Worm (Caenorhabditis elegans) whole organism, L2 larva: Measurements from ENCODE around the gene phat-6.

Experiments used
- F13H6.1 ChIP-seq: sonication (generic microtip); optimal IDR thresholded peaks from 2 replicates; lab custom pipeline; 2016; ENCODE audit warnings: missing genetic modification characterization, missing compliant biosample characterization
- ZK546.5 ChIP-seq: sonication (generic microtip); optimal IDR thresholded peaks from 2 replicates; lab custom pipeline; 2017; ENCODE audit warnings: missing biosample characterization, missing genetic modification characterization
- alr-1 ChIP-seq: fragments of 150-350 bp; optimal IDR thresholded peaks from 2 replicates; lab custom pipeline; 2014; ENCODE audit warnings: missing biosample characterization, missing genetic modification characterization
- blmp-1 ChIP-seq: sonication (generic microtip); optimal IDR thresholded peaks from 2 replicates; lab custom pipeline; 2017; ENCODE audit warnings: missing genetic modification characterization, mild to moderate bottlenecking, missing compliant biosample characterization, antibody characterized with exemption, moderate library complexity; ENCODE audit not compliant: insufficient read depth
- ceh-16 ChIP-seq: fragments of 150-350 bp; optimal IDR thresholded peaks from 2 replicates; lab custom pipeline; 2014; ENCODE audit warnings: missing biosample characterization, missing genetic modification characterization
- crh-2 ChIP-seq: sonication (generic microtip); optimal IDR thresholded peaks from 2 replicates; lab custom pipeline; 2017; ENCODE audit warnings: missing biosample characterization, missing genetic modification characterization
- dmd-4 ChIP-seq: sonication (generic microtip); optimal IDR thresholded peaks from 2 replicates; lab custom pipeline; 2017; ENCODE audit warnings: missing biosample characterization, missing genetic modification characterization
- elt-3 ChIP-seq: sonication (generic microtip); optimal IDR thresholded peaks from 2 replicates; lab custom pipeline; 2017; ENCODE audit warnings: missing biosample characterization, missing genetic modification characterization
- fos-1 ChIP-seq: fragments of 150-350 bp; optimal IDR thresholded peaks from 2 replicates; lab custom pipeline; 2014; ENCODE audit warnings: missing biosample characterization, missing genetic modification characterization
- gmeb-1 ChIP-seq: fragments of 150-350 bp; optimal IDR thresholded peaks from 2 replicates; lab custom pipeline; 2014; ENCODE audit warnings: missing biosample characterization, missing genetic modification characterization
- lin-13 ChIP-seq: fragments of 150-350 bp; optimal IDR thresholded peaks from 2 replicates; lab custom pipeline; 2014; ENCODE audit warnings: missing biosample characterization, missing genetic modification reagents, missing genetic modification characterization
- lin-39 ChIP-seq: fragments of 150-350 bp; optimal IDR thresholded peaks from 2 replicates; lab custom pipeline; 2014; ENCODE audit warnings: missing biosample characterization, missing genetic modification reagents, missing genetic modification characterization
- lsy-2 ChIP-seq, 2 experiments: fragments of 150-350 bp in 1 of 2; sonication (generic microtip) in 1 of 2; optimal IDR thresholded peaks; 2 replicates each; lab custom pipeline; 2014 to 2017; ENCODE audit warnings: missing biosample characterization in 2 of 2, missing genetic modification characterization in 2 of 2
- mbf-1 ChIP-seq: sonication (generic microtip); optimal IDR thresholded peaks from 2 replicates; lab custom pipeline; 2017; ENCODE audit warnings: missing biosample characterization, missing genetic modification characterization
- mdl-1 ChIP-seq, 2 experiments: fragments of 150-350 bp in 1 of 2; sonication (generic microtip) in 1 of 2; optimal IDR thresholded peaks; 2 replicates each; lab custom pipeline; 2017; ENCODE audit warnings: missing biosample characterization in 2 of 2, missing genetic modification characterization in 2 of 2
- nhr-11 ChIP-seq: fragments of 150-350 bp; optimal IDR thresholded peaks from 2 replicates; lab custom pipeline; 2014; ENCODE audit warnings: missing biosample characterization, missing genetic modification characterization
- nhr-12 ChIP-seq: fragments of 150-350 bp; optimal IDR thresholded peaks from 2 replicates; lab custom pipeline; 2014; ENCODE audit warnings: missing biosample characterization, missing genetic modification characterization
- nhr-21 ChIP-seq: fragments of 150-350 bp; optimal IDR thresholded peaks from 2 replicates; lab custom pipeline; 2014; ENCODE audit warnings: missing biosample characterization, missing genetic modification characterization
- nhr-23 ChIP-seq: fragments of 150-350 bp; optimal IDR thresholded peaks from 2 replicates; lab custom pipeline; 2014; ENCODE audit warnings: missing biosample characterization, missing genetic modification reagents, missing genetic modification characterization
- nhr-25 ChIP-seq: fragments of 150-350 bp; sonication (generic microtip); optimal IDR thresholded peaks from 3 replicates; lab custom pipeline; 2014; ENCODE audit warnings: missing biosample characterization, missing genetic modification characterization
- nhr-6 ChIP-seq: fragments of 150-350 bp; optimal IDR thresholded peaks from 2 replicates; lab custom pipeline; 2014; ENCODE audit warnings: missing biosample characterization, missing genetic modification characterization
- nhr-77 ChIP-seq: fragments of 150-350 bp; optimal IDR thresholded peaks from 2 replicates; lab custom pipeline; 2014; ENCODE audit warnings: missing biosample characterization, missing genetic modification characterization
- sem-4 ChIP-seq: fragments of 150-350 bp; optimal IDR thresholded peaks from 2 replicates; lab custom pipeline; 2014; ENCODE audit warnings: missing biosample characterization, missing genetic modification reagents, missing genetic modification characterization
- sma-3 ChIP-seq: sonication (generic microtip); optimal IDR thresholded peaks from 2 replicates; lab custom pipeline; 2016; ENCODE audit warnings: missing genetic modification reagents, missing genetic modification characterization, missing compliant biosample characterization
- sma-9 ChIP-seq, 2 experiments: fragments of 150-350 bp in 1 of 2; sonication (generic microtip) in 1 of 2; optimal IDR thresholded peaks; 2 replicates each; lab custom pipeline; 2014 to 2016; ENCODE audit warnings: missing genetic modification characterization in 2 of 2, mild to moderate bottlenecking in 1 of 2, missing biosample characterization in 1 of 2, missing compliant biosample characterization in 1 of 2, missing genetic modification reagents in 1 of 2, moderate library complexity in 1 of 2
- snpc-4 ChIP-seq: fragments of 150-350 bp; optimal IDR thresholded peaks from 2 replicates; lab custom pipeline; 2014; ENCODE audit warnings: missing biosample characterization, missing genetic modification characterization
- unc-39 ChIP-seq: fragments of 150-350 bp; optimal IDR thresholded peaks from 2 replicates; lab custom pipeline; 2014; ENCODE audit warnings: missing biosample characterization, missing genetic modification characterization
- unc-55 ChIP-seq: fragments of 150-350 bp; sonication (generic microtip); optimal IDR thresholded peaks from 3 replicates; lab custom pipeline; 2014; ENCODE audit warnings: missing biosample characterization, missing genetic modification reagents, missing genetic modification characterization
- unc-62 ChIP-seq: fragments of 150-350 bp; optimal IDR thresholded peaks from 2 replicates; lab custom pipeline; 2014; ENCODE audit warnings: missing biosample characterization, missing genetic modification reagents, missing genetic modification characterization
- ztf-1 ChIP-seq: fragments of 200-800 bp; sonication (Bioruptor generic); conservative IDR thresholded peaks from 2 replicates; pipeline ENCODE4 v1.3.6; 2022; ENCODE audit warnings: missing genetic modification characterization, missing compliant biosample characterization

The phat-6 gene

ce11 chrX:15160923-15161322 is 33.3 kb downstream of the phat-6 start:
- TF ChIP-seq ztf-1 (GFP tag; lab: Robert Waterston, UW) (no peak), nhr-25 (tag; lab: Kevin White, UChicago) (peak; percentile 70)

DNA sequence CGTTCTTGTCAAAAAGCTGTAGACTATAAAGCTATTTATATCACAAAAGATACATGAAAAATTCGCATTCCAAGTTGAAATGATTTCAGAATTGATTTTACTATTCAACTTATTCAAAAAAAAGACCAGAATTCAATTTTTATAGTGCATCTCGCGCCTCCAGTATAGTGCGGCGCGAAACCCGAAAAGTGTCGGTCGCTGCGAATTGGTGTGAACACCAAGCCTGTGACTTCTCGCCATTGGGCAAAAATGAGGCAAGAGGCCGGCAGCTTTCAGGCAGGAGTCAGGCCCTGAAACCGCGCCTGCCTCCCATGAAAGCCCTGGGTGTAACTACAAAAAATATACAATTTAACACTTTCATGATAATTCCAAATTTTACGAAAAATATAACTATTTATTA is 34.8 kb downstream of the phat-6 start:
- peak; percentile 76 for TF ChIP-seq snpc-4 (tag; lab: Kevin White, UChicago)
- no peak for TF ChIP-seq crh-2 (tag; lab: Kevin White, UChicago)
- TF ChIP-seq, all 48 proteins: peak for 1

DNA sequence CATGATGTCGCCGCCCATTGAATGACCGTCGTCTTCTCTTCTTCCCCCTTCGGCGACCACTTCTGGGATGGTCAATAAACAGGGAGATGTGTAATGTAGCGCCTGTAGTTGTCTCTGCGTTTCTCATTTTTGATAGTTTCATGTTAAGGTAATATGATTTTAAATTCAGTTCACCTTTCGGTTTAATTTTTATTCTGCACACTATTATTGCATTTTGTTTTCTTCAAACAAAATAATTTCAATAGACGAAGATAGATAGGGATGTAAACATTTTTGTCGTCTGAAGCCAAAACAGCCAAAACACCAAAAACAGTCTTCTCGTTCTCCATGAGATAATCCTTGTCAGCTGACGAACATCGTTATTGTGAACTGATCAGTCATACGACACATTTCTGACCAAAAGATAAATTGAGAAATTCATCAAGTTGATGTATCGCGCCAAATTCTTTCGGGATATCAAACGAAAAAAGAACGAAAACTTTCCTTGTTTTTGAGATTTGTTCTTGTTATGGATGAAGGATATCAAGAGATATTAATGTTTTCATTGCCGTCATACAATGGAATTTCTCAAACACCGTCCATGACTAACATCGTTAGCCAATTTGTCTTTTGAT is 35.4 kb downstream of the phat-6 start, which contains the start of gene C11G10.1:
C11G10.1 (minus strand) TSS at position 51 of the 614 bp plus-strand sequence.
- TF ChIP-seq sem-4 (tag; lab: Kevin White, UChicago) (no peak), nhr-25 (tag; lab: Kevin White, UChicago) (peak; percentile 18), sma-9 (GFP tag; optimal IDR thresholded peaks at IDR 0.05; lab: Kevin White, UChicago) (peak; percentile 15), sma-9 (tag; optimal IDR thresholded peaks at IDR 0.05; lab: Kevin White, UChicago) (no peak), lsy-2 (tag; optimal IDR thresholded peaks at IDR 0.05; lab: Kevin White, UChicago) (peak in 1 of 2 experiments; percentile 8), nhr-12 (tag; lab: Kevin White, UChicago) (no peak), snpc-4 (tag; lab: Kevin White, UChicago) (no peak), fos-1 (tag; lab: Kevin White, UChicago) (no peak), nhr-21 (peak; percentile 76), nhr-77 (no peak), ceh-16 (tag; lab: Kevin White, UChicago) (no peak), gmeb-1 (peak; percentile 31), ZK546.5 (no peak)

DNA sequence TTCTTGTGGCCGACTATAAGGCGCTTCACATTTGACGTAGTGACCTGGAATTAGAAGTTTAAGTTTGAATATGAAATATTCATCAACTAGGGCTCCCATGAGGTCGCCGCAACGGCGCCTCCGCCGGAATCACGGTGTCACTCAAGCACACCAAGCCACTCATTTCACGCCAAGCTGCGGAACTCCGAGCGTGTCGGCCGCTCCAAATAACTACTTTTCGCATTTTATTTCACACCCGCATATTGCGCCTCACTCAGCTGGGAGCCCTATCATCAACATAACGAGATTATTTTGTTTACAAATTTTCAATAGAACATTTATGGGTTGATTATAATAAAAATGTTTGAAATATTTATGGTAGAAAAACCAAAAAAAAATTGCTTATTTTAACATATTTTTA is 36.3 kb downstream of the phat-6 start:
- TF ChIP-seq dmd-4 (tag; lab: Kevin White, UChicago) = no peak
- TF ChIP-seq ZK546.5 = no peak
- no peak for TF ChIP-seq elt-3 (tag; lab: Kevin White, UChicago)
- no peak for TF ChIP-seq mbf-1 (tag; lab: Kevin White, UChicago)
- TF ChIP-seq blmp-1 (tag; lab: Kevin White, UChicago) = no peak
- no peak for TF ChIP-seq crh-2 (tag; lab: Kevin White, UChicago)
- TF ChIP-seq unc-62 (GFP tag; lab: Kevin White, UChicago) = no peak
- TF ChIP-seq unc-39 (tag; lab: Kevin White, UChicago) = no peak
- no peak for TF ChIP-seq mdl-1 (tag; optimal IDR thresholded peaks at IDR 0.05; lab: Kevin White, UChicago)
- TF ChIP-seq F13H6.1 = no peak
- TF ChIP-seq nhr-23 (tag; lab: Kevin White, UChicago) = no peak
- TF ChIP-seq ztf-1 (GFP tag; lab: Robert Waterston, UW) = no peak
- no peak for TF ChIP-seq sma-9 (GFP tag; optimal IDR thresholded peaks at IDR 0.05; lab: Kevin White, UChicago)
- TF ChIP-seq sma-9 (tag; optimal IDR thresholded peaks at IDR 0.05; lab: Kevin White, UChicago) = no peak
- TF ChIP-seq lin-39 (tag; lab: Kevin White, UChicago) = no peak
- TF ChIP-seq nhr-77 = no peak

DNA sequence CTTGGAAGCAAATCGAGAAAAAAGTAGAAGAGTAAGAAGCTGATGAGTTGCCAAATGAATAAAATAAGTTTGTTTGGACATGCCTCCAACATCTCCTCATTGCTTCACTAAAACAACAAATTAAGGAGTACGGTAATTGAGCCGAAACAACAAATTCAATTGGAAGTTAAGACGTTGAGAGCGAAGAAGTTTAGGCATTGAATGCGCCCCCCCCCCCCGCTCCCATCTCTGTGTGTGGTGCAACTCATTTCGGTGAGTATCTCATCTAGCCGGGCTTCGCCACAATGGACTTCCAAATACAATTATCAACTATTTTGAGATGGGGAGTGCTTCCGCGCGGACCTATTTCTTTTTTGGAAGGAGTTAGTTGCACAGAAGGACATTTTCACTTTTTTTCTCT is 39.1 kb downstream of the phat-6 start:
- TF ChIP-seq nhr-6 (tag; lab: Kevin White, UChicago) (no peak), unc-55 (no peak), crh-2 (tag; lab: Kevin White, UChicago) (no peak), elt-3 (tag; lab: Kevin White, UChicago) (no peak), unc-39 (tag; lab: Kevin White, UChicago) (no peak), ztf-1 (GFP tag; lab: Robert Waterston, UW) (no peak), ceh-16 (tag; lab: Kevin White, UChicago) (no peak), gmeb-1 (no peak), sma-3 (GFP tag; lab: Kevin White, UChicago) (no peak), lin-13 (GFP tag; lab: Kevin White, UChicago) (no peak), nhr-11 (tag; lab: Kevin White, UChicago) (no peak), nhr-23 (tag; lab: Kevin White, UChicago) (no peak), mdl-1 (tag; optimal IDR thresholded peaks at IDR 0.05; lab: Kevin White, UChicago) (no peak), alr-1 (tag; lab: Kevin White, UChicago) (no peak)
